Worm (Caenorhabditis elegans) whole organism, early embryonic: Measurements from ENCODE around the gene fip-3.

Experiments used
- ama-1 ChIP-seq: fragments of 150-350 bp; optimal IDR thresholded peaks from 2 replicates; lab custom pipeline; 2014
- ets-7 ChIP-seq: sonication (generic microtip); optimal IDR thresholded peaks from 2 replicates; lab custom pipeline; 2016; ENCODE audit warnings: missing genotype, missing genetic modification characterization, missing compliant biosample characterization

ce11 chrIII:8555682-8556081 lies 33.6 kb downstream of the fip-3 start:
- TF ChIP-seq ama-1 (lab: Kevin White, UChicago) (no peak), ets-7 (tag; lab: Kevin White, UChicago) (no peak)
